Fruit fly (Drosophila melanogaster) whole organism, pupa: ENCODE results near the gene hale.

Experiments used
- CG10348 ChIP-seq: fragments of 200-800 bp; sonication (Bioruptor generic); IDR thresholded peaks from 2 replicates; pipeline ENCODE4 v1.3.6; 2022; ENCODE audit warnings: missing biosample characterization, missing genetic modification characterization
- CG12605 ChIP-seq: fragments of 200-800 bp; sonication (Bioruptor generic); IDR thresholded peaks from 2 replicates; pipeline ENCODE4 v1.3.6; 2022; ENCODE audit warnings: missing biosample characterization, missing genetic modification characterization
- CG13204 ChIP-seq: fragments of 200-800 bp; sonication (Bioruptor generic); optimal IDR thresholded peaks from 2 replicates; lab custom pipeline; 2018; ENCODE audit warnings: missing biosample characterization, mild to moderate bottlenecking, missing genetic modification characterization, moderate library complexity
- CG14655 ChIP-seq: fragments of 200-800 bp; sonication (Bioruptor generic); optimal IDR thresholded peaks from 3 replicates; lab custom pipeline; 2017; ENCODE audit warnings: mild to moderate bottlenecking, missing biosample characterization, missing genetic modification reagents, missing genetic modification characterization
- CG15710 ChIP-seq: fragments of 200-800 bp; sonication (Bioruptor generic); optimal IDR thresholded peaks from 2 replicates; lab custom pipeline; 2018; ENCODE audit warnings: missing biosample characterization, mild to moderate bottlenecking, missing genetic modification characterization, moderate library complexity
- CG17806 ChIP-seq: fragments of 200-800 bp; sonication (Bioruptor generic); optimal IDR thresholded peaks from 2 replicates; lab custom pipeline; 2018; ENCODE audit warnings: missing biosample characterization, mild to moderate bottlenecking, missing genetic modification characterization, moderate library complexity
- CG32121 ChIP-seq: fragments of 200-800 bp; sonication (Bioruptor generic); IDR thresholded peaks from 2 replicates; pipeline ENCODE4 v1.3.6; 2022; ENCODE audit warnings: missing biosample characterization, missing genetic modification characterization
- CG34367 ChIP-seq: fragments of 200-800 bp; sonication (Bioruptor generic); optimal IDR thresholded peaks from 2 replicates; lab custom pipeline; 2018; ENCODE audit warnings: missing biosample characterization, mild to moderate bottlenecking, missing genetic modification characterization
- CG4496 ChIP-seq: fragments of 200-800 bp; sonication (Bioruptor generic); IDR thresholded peaks from 3 replicates; pipeline ENCODE4 v1.3.6; 2022; ENCODE audit warnings: missing biosample characterization, missing genetic modification characterization
- CG8159 ChIP-seq: fragments of 200-800 bp; sonication (Bioruptor generic); optimal IDR thresholded peaks from 3 replicates; lab custom pipeline; 2018; ENCODE audit warnings: missing biosample characterization, mild to moderate bottlenecking, missing genetic modification characterization, moderate library complexity
- CG8301 ChIP-seq: fragments of 200-800 bp; sonication (Bioruptor generic); optimal IDR thresholded peaks from 2 replicates; lab custom pipeline; 2018; ENCODE audit warnings: missing biosample characterization, mild to moderate bottlenecking, missing genetic modification characterization
- CG9948 ChIP-seq: fragments of 200-800 bp; sonication (Bioruptor generic); optimal IDR thresholded peaks from 2 replicates; lab custom pipeline; 2018; ENCODE audit warnings: missing biosample characterization, mild to moderate bottlenecking, missing genetic modification characterization, moderate library complexity
- D1 ChIP-seq: fragments of 200-800 bp; sonication (Bioruptor generic); optimal IDR thresholded peaks from 2 replicates; lab custom pipeline; 2018; ENCODE audit warnings: missing biosample characterization, mild to moderate bottlenecking, missing genetic modification characterization, moderate library complexity
- EcR ChIP-seq: fragments of 200-800 bp; sonication (Bioruptor generic); optimal IDR thresholded peaks from 3 replicates; lab custom pipeline; 2019; ENCODE audit warnings: missing biosample characterization, missing genetic modification characterization, mild to moderate bottlenecking, moderate library complexity, missing genetic modification reagents
- Ets98B ChIP-seq: fragments of 200-800 bp; sonication (Bioruptor generic); IDR thresholded peaks from 2 replicates; pipeline ENCODE4 v1.3.6; 2022; ENCODE audit warnings: missing biosample characterization, missing genetic modification characterization
- Pif1A ChIP-seq: fragments of 200-800 bp; sonication (Bioruptor generic); optimal IDR thresholded peaks from 3 replicates; lab custom pipeline; 2016; ENCODE audit warnings: missing biosample characterization, missing genetic modification characterization
- Pif1B ChIP-seq: fragments of 200-800 bp; sonication (Bioruptor generic); optimal IDR thresholded peaks from 3 replicates; lab custom pipeline; 2016; ENCODE audit warnings: missing biosample characterization, missing genetic modification characterization
- Snoo ChIP-seq: fragments of 200-800 bp; sonication (Bioruptor generic); optimal IDR thresholded peaks from 3 replicates; lab custom pipeline; 2017; ENCODE audit warnings: missing biosample characterization, mild to moderate bottlenecking, missing genetic modification characterization, inconsistent platforms
- fd96Ca ChIP-seq: fragments of 200-800 bp; sonication (Bioruptor generic); IDR thresholded peaks from 3 replicates; pipeline ENCODE4 v1.3.6; 2022; ENCODE audit warnings: missing biosample characterization, missing genetic modification characterization
- gl ChIP-seq: fragments of 200-800 bp; sonication (Bioruptor generic); optimal IDR thresholded peaks from 2 replicates; lab custom pipeline; 2018; ENCODE audit warnings: missing biosample characterization, mild to moderate bottlenecking, missing genetic modification characterization
- rn ChIP-seq: fragments of 200-800 bp; sonication (Bioruptor generic); IDR thresholded peaks from 2 replicates; pipeline ENCODE4 v1.3.6; 2022; ENCODE audit warnings: missing biosample characterization, missing genetic modification characterization

Gene hale

dm6 chr3L:19952690-19953089, 33.0 kb downstream of the hale start, which contains the start of gene CG33710:
CG33710 (minus strand) TSS chr3L:19952790.
- TF ChIP-seq CG13204 (GFP tag; lab: Kevin White, UChicago): no peak
- TF ChIP-seq CG4496 (GFP tag; lab: Robert Waterston, UW): no peak
- TF ChIP-seq Snoo (tag; lab: Kevin White, UChicago): no peak
- TF ChIP-seq CG10348 (GFP tag; lab: Robert Waterston, UW): no peak
- TF ChIP-seq CG8159 (tag; lab: Kevin White, UChicago): no peak
- no peak for TF ChIP-seq Pif1B (GFP tag; lab: Kevin White, UChicago)
- TF ChIP-seq CG14655 (GFP tag; lab: Kevin White, UChicago): no peak
- no peak for TF ChIP-seq CG17806 (tag; lab: Kevin White, UChicago)
- TF ChIP-seq Pif1A (GFP tag; lab: Kevin White, UChicago): no peak
- TF ChIP-seq CG12605: no peak
- TF ChIP-seq CG9948: no peak
- TF ChIP-seq CG34367 (tag; lab: Kevin White, UChicago): no peak
- TF ChIP-seq EcR: no peak
- TF ChIP-seq D1 (tag; lab: Kevin White, UChicago): no peak
- no peak for TF ChIP-seq Ets98B (GFP tag; lab: Robert Waterston, UW)
- TF ChIP-seq gl (tag; lab: Kevin White, UChicago): no peak
- no peak for TF ChIP-seq rn (GFP tag; lab: Robert Waterston, UW)

- TF ChIP-seq CG9948 (no peak), CG17806 (tag; lab: Kevin White, UChicago) (no peak), Snoo (tag; lab: Kevin White, UChicago) (no peak), CG32121 (GFP tag; lab: Robert Waterston, UW) (no peak), EcR (no peak), CG13204 (GFP tag; lab: Kevin White, UChicago) (no peak), D1 (tag; lab: Kevin White, UChicago) (no peak), CG15710 (tag; lab: Kevin White, UChicago) (no peak), Pif1B (GFP tag; lab: Kevin White, UChicago) (no peak), gl (tag; lab: Kevin White, UChicago) (no peak), CG8159 (tag; lab: Kevin White, UChicago) (no peak), CG34367 (tag; lab: Kevin White, UChicago) (no peak), rn (GFP tag; lab: Robert Waterston, UW) (no peak), CG4496 (GFP tag; lab: Robert Waterston, UW) (no peak), CG8301 (tag; lab: Kevin White, UChicago) (no peak), Ets98B (GFP tag; lab: Robert Waterston, UW) (no peak), Pif1A (GFP tag; lab: Kevin White, UChicago) (no peak), fd96Ca (GFP tag; lab: Robert Waterston, UW) (no peak)
These were observed 33.8 kb downstream of the hale start, which contains the start of gene CG34258 for dm6 chr3L:19951868-19952267. CG34258 (minus strand) TSS chr3L:19951968.

- TF ChIP-seq Pif1A (GFP tag; lab: Kevin White, UChicago) (no peak), CG12605 (no peak), CG32121 (GFP tag; lab: Robert Waterston, UW) (no peak), CG4496 (GFP tag; lab: Robert Waterston, UW) (no peak), Snoo (tag; lab: Kevin White, UChicago) (no peak), EcR (no peak), gl (tag; lab: Kevin White, UChicago) (no peak), CG13204 (GFP tag; lab: Kevin White, UChicago) (no peak), CG17806 (tag; lab: Kevin White, UChicago) (no peak), CG10348 (GFP tag; lab: Robert Waterston, UW) (no peak), rn (GFP tag; lab: Robert Waterston, UW) (no peak), fd96Ca (GFP tag; lab: Robert Waterston, UW) (no peak)
These were observed 34.6 kb downstream of the hale start, which contains the start of gene CG32219 for dm6 chr3L:19951035-19951434. CG32219 (minus strand) TSS chr3L:19951135.

- no peak for TF ChIP-seq CG14655 (GFP tag; lab: Kevin White, UChicago)
- no peak for TF ChIP-seq CG4496 (GFP tag; lab: Robert Waterston, UW)
- no peak for TF ChIP-seq fd96Ca (GFP tag; lab: Robert Waterston, UW)
- no peak for TF ChIP-seq Pif1B (GFP tag; lab: Kevin White, UChicago)
- TF ChIP-seq gl (tag; lab: Kevin White, UChicago): no peak
- TF ChIP-seq CG13204 (GFP tag; lab: Kevin White, UChicago): no peak
- no peak for TF ChIP-seq CG12605
- no peak for TF ChIP-seq CG34367 (tag; lab: Kevin White, UChicago)
- TF ChIP-seq Ets98B (GFP tag; lab: Robert Waterston, UW): no peak
- no peak for TF ChIP-seq CG10348 (GFP tag; lab: Robert Waterston, UW)
- TF ChIP-seq Snoo (tag; lab: Kevin White, UChicago): no peak
- no peak for TF ChIP-seq CG8301 (tag; lab: Kevin White, UChicago)
- TF ChIP-seq EcR: no peak
- TF ChIP-seq Pif1A (GFP tag; lab: Kevin White, UChicago): no peak
- no peak for TF ChIP-seq CG9948
- TF ChIP-seq rn (GFP tag; lab: Robert Waterston, UW): no peak
- no peak for TF ChIP-seq D1 (tag; lab: Kevin White, UChicago)
- no peak for TF ChIP-seq CG8159 (tag; lab: Kevin White, UChicago)
- TF ChIP-seq CG32121 (GFP tag; lab: Robert Waterston, UW): no peak
- no peak for TF ChIP-seq CG15710 (tag; lab: Kevin White, UChicago)
- TF ChIP-seq, all 21 proteins: peak for 0
These were observed 40.2 kb downstream of the hale start for dm6 chr3L:19945469-19945868.

dm6 chr3L:19941162-19941561, 44.5 kb downstream of the hale start:
- no peak for TF ChIP-seq CG13204 (GFP tag; lab: Kevin White, UChicago)
- no peak for TF ChIP-seq Pif1A (GFP tag; lab: Kevin White, UChicago)
- TF ChIP-seq CG14655 (GFP tag; lab: Kevin White, UChicago): no peak
- TF ChIP-seq rn (GFP tag; lab: Robert Waterston, UW): no peak
- TF ChIP-seq Snoo (tag; lab: Kevin White, UChicago): no peak
- TF ChIP-seq CG10348 (GFP tag; lab: Robert Waterston, UW): no peak
- no peak for TF ChIP-seq CG9948
- no peak for TF ChIP-seq EcR
- TF ChIP-seq CG4496 (GFP tag; lab: Robert Waterston, UW): no peak
- TF ChIP-seq fd96Ca (GFP tag; lab: Robert Waterston, UW): no peak
- no peak for TF ChIP-seq CG15710 (tag; lab: Kevin White, UChicago)
- no peak for TF ChIP-seq CG17806 (tag; lab: Kevin White, UChicago)
- TF ChIP-seq CG32121 (GFP tag; lab: Robert Waterston, UW): no peak
- TF ChIP-seq Ets98B (GFP tag; lab: Robert Waterston, UW): no peak
- TF ChIP-seq D1 (tag; lab: Kevin White, UChicago): no peak
- no peak for TF ChIP-seq gl (tag; lab: Kevin White, UChicago)
- TF ChIP-seq CG12605: no peak
- no peak for TF ChIP-seq CG8301 (tag; lab: Kevin White, UChicago)
- no peak for TF ChIP-seq CG8159 (tag; lab: Kevin White, UChicago)
- no peak for TF ChIP-seq CG34367 (tag; lab: Kevin White, UChicago)
